Fruit fly (Drosophila melanogaster): ENCODE results near the gene Cyp12a5.

- TF ChIP-seq Sin3A (optimal IDR thresholded peaks at IDR 0.05) (no peak), insv (optimal IDR thresholded peaks at IDR 0.05) (no peak), psq (optimal IDR thresholded peaks at IDR 0.05) (no peak), h (optimal IDR thresholded peaks at IDR 0.05) (no peak), Myc (optimal IDR thresholded peaks at IDR 0.05) (no peak), ttk (optimal IDR thresholded peaks at IDR 0.05) (no peak)
Observed at dm6 chr3R:19150856-19151651, 18.6 kb downstream of the Cyp12a5 start.
